Fruit fly (Drosophila melanogaster): Measurements from ENCODE around the gene IntS12.
A peak's percentile ranks its signal among the peaks of the same experiment; 100 is the strongest.

IntS12 gene

dm6 chr3R:26899982-26900381 is 36.8 kb downstream of the IntS12 start (continued):
- TF ChIP-seq oc (tag; optimal IDR thresholded peaks at IDR 0.05) = peak; percentile 65
- no peak for TF ChIP-seq ab (GFP tag; optimal IDR thresholded peaks at IDR 0.05)
- TF ChIP-seq tap (tag; optimal IDR thresholded peaks at IDR 0.05) = peak; percentile 21
- no peak for TF ChIP-seq CG12769 (tag; optimal IDR thresholded peaks at IDR 0.05)
- TF ChIP-seq CG30431 (GFP tag; optimal IDR thresholded peaks at IDR 0.05) = no peak
- peak; percentile 30; the same call in 1 of the 2 replicates for TF ChIP-seq sob (GFP tag; IDR thresholded peaks at IDR 0.05)
- no peak for TF ChIP-seq bbx (GFP tag; IDR thresholded peaks at IDR 0.05; ENCODE audit: partially characterized antibody)
- peak in 1 of 2 experiments; percentile 44 for TF ChIP-seq dpn (GFP tag; optimal IDR thresholded peaks at IDR 0.05)
- TF ChIP-seq HLHmδ (GFP tag; optimal IDR thresholded peaks at IDR 0.05) = no peak
- no peak for TF ChIP-seq lov (optimal IDR thresholded peaks at IDR 0.05)
- TF ChIP-seq lov (GFP tag; IDR thresholded peaks at IDR 0.05) = peak; percentile 67; the same call in 1 of the 3 replicates
- no peak for TF ChIP-seq mld (GFP tag; IDR thresholded peaks at IDR 0.05; ENCODE audit: partially characterized antibody)
- TF ChIP-seq eyg (GFP tag; optimal IDR thresholded peaks at IDR 0.05) = no peak
- TF ChIP-seq repo (GFP tag; optimal IDR thresholded peaks at IDR 0.05) = no peak
- TF ChIP-seq Hey (tag; optimal IDR thresholded peaks at IDR 0.05) = no peak
- peak; percentile 25 for TF ChIP-seq jing (GFP tag; optimal IDR thresholded peaks at IDR 0.05)
- peak; percentile 49 for TF ChIP-seq tin (GFP tag; optimal IDR thresholded peaks at IDR 0.05)
- no peak for TF ChIP-seq aop (GFP tag; IDR thresholded peaks at IDR 0.05)
- TF ChIP-seq Doc3 (GFP tag; IDR thresholded peaks at IDR 0.05; ENCODE audit: partially characterized antibody) = no peak
- no peak for TF ChIP-seq wek (GFP tag; optimal IDR thresholded peaks at IDR 0.05)
- no peak for TF ChIP-seq CG12104 (GFP tag; optimal IDR thresholded peaks at IDR 0.05)
- TF ChIP-seq hb (GFP tag; IDR thresholded peaks at IDR 0.05; ENCODE audit: partially characterized antibody) = no peak
- no peak for TF ChIP-seq kay (GFP tag; optimal IDR thresholded peaks at IDR 0.05)
- no peak for TF ChIP-seq CG1233 (GFP tag; optimal IDR thresholded peaks at IDR 0.05)
- TF ChIP-seq trh (GFP tag; optimal IDR thresholded peaks at IDR 0.05) = no peak
- TF ChIP-seq CG10209 (GFP tag; optimal IDR thresholded peaks at IDR 0.05) = peak; percentile 12
- no peak for TF ChIP-seq CG15011 (GFP tag; optimal IDR thresholded peaks at IDR 0.05)
- TF ChIP-seq CG18619 (GFP tag; optimal IDR thresholded peaks at IDR 0.05) = no peak
- peak; percentile 35; the same call in 1 of the 2 replicates for TF ChIP-seq ranshi (GFP tag; IDR thresholded peaks at IDR 0.05)
- TF ChIP-seq CG15514 (GFP tag; optimal IDR thresholded peaks at IDR 0.05) = no peak
- no peak for TF ChIP-seq fd64A (GFP tag; optimal IDR thresholded peaks at IDR 0.05)
- TF ChIP-seq CG8924 (tag; optimal IDR thresholded peaks at IDR 0.05) = peak; percentile 17
- TF ChIP-seq Ptx1 (GFP tag; IDR thresholded peaks at IDR 0.05) = peak; percentile 66
- TF ChIP-seq NC2α (GFP tag; optimal IDR thresholded peaks at IDR 0.05) = no peak
- no peak for TF ChIP-seq amos (GFP tag; IDR thresholded peaks at IDR 0.05; ENCODE audit: partially characterized antibody)
- TF ChIP-seq Sox100B (GFP tag; optimal IDR thresholded peaks at IDR 0.05) = peak; percentile 23
- TF ChIP-seq CG7987 (GFP tag; optimal IDR thresholded peaks at IDR 0.05) = no peak
- TF ChIP-seq exex (tag; optimal IDR thresholded peaks at IDR 0.05) = no peak
- no peak for TF ChIP-seq Hmr (GFP tag; optimal IDR thresholded peaks at IDR 0.05)
- TF ChIP-seq CG7556 (GFP tag; optimal IDR thresholded peaks at IDR 0.05) = peak; percentile 16
- TF ChIP-seq Blimp-1 (GFP tag; optimal IDR thresholded peaks at IDR 0.05) = peak; percentile 61
- no peak for TF ChIP-seq CG3995 (GFP tag; optimal IDR thresholded peaks at IDR 0.05)
- TF ChIP-seq CG10147 (GFP tag; optimal IDR thresholded peaks at IDR 0.05) = no peak
- no peak for TF ChIP-seq CG6272 (GFP tag; IDR thresholded peaks at IDR 0.05)
- no peak for TF ChIP-seq sna (GFP tag; IDR thresholded peaks at IDR 0.05; ENCODE audit: partially characterized antibody)
- TF ChIP-seq Oaz (GFP tag; IDR thresholded peaks at IDR 0.05) = no peak
- TF ChIP-seq Bteb2 (GFP tag; optimal IDR thresholded peaks at IDR 0.05) = no peak
- no peak for TF ChIP-seq dimm (GFP tag; IDR thresholded peaks at IDR 0.05)
- no peak for TF ChIP-seq ftz-f1 (GFP tag; optimal IDR thresholded peaks at IDR 0.05)
- no peak for TF ChIP-seq Usf (GFP tag; optimal IDR thresholded peaks at IDR 0.05)
- no peak for TF ChIP-seq Mad (GFP tag; optimal IDR thresholded peaks at IDR 0.05)

All from whole organism, embryonic.